Worm (Caenorhabditis elegans): Measurements from ENCODE around the gene C15C8.8.

Gene C15C8.8

ce11 chrV:12749558-12749957 lies 2.7 kb downstream of the C15C8.8 start:
- TF ChIP-seq B0035.1 (tag; optimal IDR thresholded peaks at IDR 0.05) (no peak), gei-17 (GFP tag; optimal IDR thresholded peaks at IDR 0.05) (no peak), hrde-1 (tag; optimal IDR thresholded peaks at IDR 0.05; ENCODE audit: borderline replicate concordance) (no peak), F23B12.7 (tag; optimal IDR thresholded peaks at IDR 0.05; ENCODE audit: insufficient read depth) (no peak), Y79H2A.3 (GFP tag; conservative IDR thresholded peaks at IDR 0.05) (no peak), attf-6 (GFP tag; IDR thresholded peaks at IDR 0.05) (no peak), atf-7 (tag; optimal IDR thresholded peaks at IDR 0.05) (no peak), bed-2 (GFP tag; IDR thresholded peaks at IDR 0.05) (no peak)

ce11 chrV:12747856-12748255 lies 4.5 kb downstream of the C15C8.8 start, which contains the start of gene C15C8.5:
C15C8.5 (plus strand) TSS chrV:12748007.
- TF ChIP-seq zfh-2 (GFP tag; conservative IDR thresholded peaks at IDR 0.05) (no peak), F55B11.4 (tag; optimal IDR thresholded peaks at IDR 0.05; ENCODE audit: borderline replicate concordance, insufficient read depth) (no peak), ceh-58 (GFP tag; IDR thresholded peaks at IDR 0.05) (no peak), ceh-79 (tag; optimal IDR thresholded peaks at IDR 0.05) (no peak), F52B5.7 (tag; optimal IDR thresholded peaks at IDR 0.05) (no peak), pbrm-1 (GFP tag; IDR thresholded peaks at IDR 0.05) (no peak), ekl-4 (GFP tag; IDR thresholded peaks at IDR 0.05) (no peak), F37B4.10 (GFP tag; IDR thresholded peaks at IDR 0.05) (no peak), let-526 (GFP tag; IDR thresholded peaks at IDR 0.05) (no peak), lin-54 (GFP tag; optimal IDR thresholded peaks at IDR 0.05) (no peak), nhr-90 (tag; optimal IDR thresholded peaks at IDR 0.05) (no peak), die-1 (tag; optimal IDR thresholded peaks at IDR 0.05) (no peak), pha-4 (tag; optimal IDR thresholded peaks at IDR 0.05) (no peak), snpc-1.1 (tag; optimal IDR thresholded peaks at IDR 0.05; ENCODE audit: insufficient read depth) (no peak)

- TF ChIP-seq ztf-6 (GFP tag; IDR thresholded peaks at IDR 0.05) = no peak
- no peak for TF ChIP-seq athp-1 (tag; optimal IDR thresholded peaks at IDR 0.05)
- no peak for TF ChIP-seq ztf-28 (GFP tag; IDR thresholded peaks at IDR 0.05)
- no peak for TF ChIP-seq B0336.3 (GFP tag; IDR thresholded peaks at IDR 0.05)
- no peak for TF ChIP-seq nhr-27 (tag; optimal IDR thresholded peaks at IDR 0.05)
- TF ChIP-seq attf-3 (GFP tag; conservative IDR thresholded peaks at IDR 0.05) = no peak
- TF ChIP-seq pha-4 (tag; optimal IDR thresholded peaks at IDR 0.05) = no peak
- no peak for TF ChIP-seq ekl-4 (GFP tag; IDR thresholded peaks at IDR 0.05)
- TF ChIP-seq egl-44 (GFP tag; IDR thresholded peaks at IDR 0.05) = no peak
- no peak for TF ChIP-seq dpl-1 (GFP tag; optimal IDR thresholded peaks at IDR 0.05)
- no peak for TF ChIP-seq rcor-1 (GFP tag; IDR thresholded peaks at IDR 0.05)
- no peak for TF ChIP-seq B0261.1 (tag; optimal IDR thresholded peaks at IDR 0.05)
- no peak for TF ChIP-seq nfya-1 (tag; optimal IDR thresholded peaks at IDR 0.05; ENCODE audit: borderline replicate concordance, insufficient read depth)
- TF ChIP-seq zim-3 (tag; optimal IDR thresholded peaks at IDR 0.05) = no peak
- TF ChIP-seq unc-130 (GFP tag; optimal IDR thresholded peaks at IDR 0.05) = no peak
Observed at ce11 chrV:12747431-12747830, 4.9 kb downstream of the C15C8.8 start, which contains the start of gene C15C8.4. C15C8.4 (minus strand) TSS chrV:12747463.

ce11 chrV:12744979-12745378 lies 7.3 kb downstream of the C15C8.8 start, which contains the start of gene C15C8.7:
C15C8.7 (minus strand) TSS chrV:12745050.
- no peak for TF ChIP-seq somi-1 (GFP tag; optimal IDR thresholded peaks at IDR 0.05)
- no peak for TF ChIP-seq F37B4.10 (GFP tag; IDR thresholded peaks at IDR 0.05)
- TF ChIP-seq ceh-79 (tag; optimal IDR thresholded peaks at IDR 0.05) = no peak
- TF ChIP-seq T07F8.4 (tag; optimal IDR thresholded peaks at IDR 0.05) = no peak
- no peak for TF ChIP-seq attf-3 (GFP tag; conservative IDR thresholded peaks at IDR 0.05)
- TF ChIP-seq nhr-80 (tag; optimal IDR thresholded peaks at IDR 0.05) = peak; percentile 26

All from whole organism, young adult.